Worm (Caenorhabditis elegans) whole organism, midembryonic: ENCODE results near the gene Y43F8B.23.

Experiments used
- T22C8.4 ChIP-seq: fragments of 200-800 bp; sonication (Bioruptor generic); IDR thresholded peaks from 2 replicates; pipeline ENCODE4 v1.3.6; 2022; ENCODE audit warnings: missing genetic modification characterization, missing compliant biosample characterization
- cog-1 ChIP-seq: sonication (generic microtip); optimal IDR thresholded peaks from 2 replicates; lab custom pipeline; 2016; ENCODE audit warnings: missing genetic modification characterization, missing compliant biosample characterization
- flt-1 ChIP-seq: fragments of 200-800 bp; sonication (Bioruptor generic); IDR thresholded peaks from 2 replicates; pipeline ENCODE4 v1.3.6; 2022; ENCODE audit warnings: missing genetic modification characterization, missing compliant biosample characterization
- klf-2 ChIP-seq: fragments of 200-800 bp; sonication (Bioruptor generic); conservative IDR thresholded peaks from 2 replicates; pipeline ENCODE4 v1.3.6; 2022; ENCODE audit warnings: missing genetic modification reagents, missing genetic modification characterization, missing compliant biosample characterization
- med-1 ChIP-seq: sonication (generic microtip); optimal IDR thresholded peaks from 2 replicates; lab custom pipeline; 2017; ENCODE audit warnings: missing genetic modification characterization, mild to moderate bottlenecking, missing compliant biosample characterization, antibody characterized with exemption, missing genetic modification reagents; ENCODE audit not compliant: insufficient read depth
- ref-1 ChIP-seq: fragments of 200-800 bp; sonication (Bioruptor generic); conservative IDR thresholded peaks from 2 replicates; pipeline ENCODE4 v1.3.6; 2022; ENCODE audit warnings: missing genetic modification reagents, missing genetic modification characterization, missing compliant biosample characterization
- tab-1 ChIP-seq: fragments of 200-800 bp; sonication (Bioruptor generic); IDR thresholded peaks from 2 replicates; pipeline ENCODE4 v1.3.6; 2022; ENCODE audit warnings: missing genetic modification characterization, missing compliant biosample characterization
- ztf-23 ChIP-seq: fragments of 200-800 bp; sonication (Bioruptor generic); IDR thresholded peaks from 2 replicates; pipeline ENCODE4 v1.3.6; 2022; ENCODE audit warnings: missing genetic modification reagents, missing genetic modification characterization, missing compliant biosample characterization
- ztf-29 ChIP-seq: fragments of 200-800 bp; sonication (Bioruptor generic); IDR thresholded peaks from 2 replicates; pipeline ENCODE4 v1.3.6; 2022; ENCODE audit warnings: missing genetic modification reagents, missing genetic modification characterization, missing compliant biosample characterization

Gene Y43F8B.23

ce11 chrV:19473842-19474514 lies 6.5 kb upstream of the Y43F8B.23 start, which contains the start of gene Y43F8B.10:
Gene Y43F8B.10, plus strand, starts transcription at chrV:19474464.
- TF ChIP-seq T22C8.4 (GFP tag; lab: Robert Waterston, UW), result no peak
- TF ChIP-seq klf-2 (GFP tag; lab: Robert Waterston, UW), result no peak
- TF ChIP-seq ztf-29 (GFP tag; lab: Robert Waterston, UW), result no peak
- no peak for TF ChIP-seq cog-1 (tag; lab: Kevin White, UChicago)
- no peak for TF ChIP-seq flt-1 (GFP tag; lab: Robert Waterston, UW)
- TF ChIP-seq ref-1 (GFP tag; lab: Robert Waterston, UW), result no peak
- TF ChIP-seq tab-1 (GFP tag; lab: Robert Waterston, UW), result no peak
- no peak for TF ChIP-seq med-1 (GFP tag; lab: Kevin White, UChicago)
- TF ChIP-seq ztf-23 (GFP tag; lab: Robert Waterston, UW), result no peak

ce11 chrV:19470385-19470784 lies 2.9 kb upstream of the Y43F8B.23 start, which contains the start of gene Y43F8B.11:
Gene Y43F8B.11, plus strand, starts transcription at chrV:19470685.
- no peak for TF ChIP-seq klf-2 (GFP tag; lab: Robert Waterston, UW)
- no peak for TF ChIP-seq tab-1 (GFP tag; lab: Robert Waterston, UW)
- TF ChIP-seq ztf-29 (GFP tag; lab: Robert Waterston, UW), result no peak
- no peak for TF ChIP-seq ref-1 (GFP tag; lab: Robert Waterston, UW)

DNA sequence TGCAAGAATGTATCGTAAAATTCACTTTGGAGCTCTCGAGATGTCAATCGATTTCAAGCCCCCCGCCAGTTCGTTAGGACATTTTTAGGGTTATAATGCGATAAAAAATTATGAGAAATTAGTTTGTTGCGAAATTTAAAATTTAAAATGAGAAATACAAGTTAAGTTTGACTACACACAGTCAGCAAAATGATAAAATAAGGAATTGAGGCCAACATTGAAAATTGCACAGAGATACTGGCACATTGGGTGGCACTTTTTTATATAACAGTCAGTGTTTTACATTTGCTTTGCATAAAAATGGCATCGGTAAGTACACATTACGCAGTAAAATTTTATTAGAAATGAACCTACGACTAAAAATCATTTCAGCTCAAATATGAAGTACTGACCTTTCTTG lies 635 bp upstream of the Y43F8B.23 start, which contains the start of gene Y43F8B.12:
Gene Y43F8B.12, plus strand, starts transcription at position 301 of the 400 bp plus-strand sequence.
- TF ChIP-seq ref-1 (GFP tag; lab: Robert Waterston, UW), result no peak
- TF ChIP-seq klf-2 (GFP tag; lab: Robert Waterston, UW), result no peak
- no peak for TF ChIP-seq T22C8.4 (GFP tag; lab: Robert Waterston, UW)
- no peak for TF ChIP-seq med-1 (GFP tag; lab: Kevin White, UChicago)
- TF ChIP-seq ztf-29 (GFP tag; lab: Robert Waterston, UW), result no peak
- TF ChIP-seq cog-1 (tag; lab: Kevin White, UChicago), result no peak
- no peak for TF ChIP-seq flt-1 (GFP tag; lab: Robert Waterston, UW)
- no peak for TF ChIP-seq tab-1 (GFP tag; lab: Robert Waterston, UW)
- TF ChIP-seq ztf-23 (GFP tag; lab: Robert Waterston, UW), result no peak

- no peak for TF ChIP-seq flt-1 (GFP tag; lab: Robert Waterston, UW)
- no peak for TF ChIP-seq cog-1 (tag; lab: Kevin White, UChicago)
- no peak for TF ChIP-seq med-1 (GFP tag; lab: Kevin White, UChicago)
- no peak for TF ChIP-seq ztf-29 (GFP tag; lab: Robert Waterston, UW)
- no peak for TF ChIP-seq klf-2 (GFP tag; lab: Robert Waterston, UW)
- no peak for TF ChIP-seq tab-1 (GFP tag; lab: Robert Waterston, UW)
- no peak for TF ChIP-seq T22C8.4 (GFP tag; lab: Robert Waterston, UW)
Measured at ce11 chrV:19462612-19463011, 4.8 kb downstream of the Y43F8B.23 start, which contains the start of gene Y43F8B.25. Gene Y43F8B.25, plus strand, starts transcription at chrV:19462912.

DNA sequence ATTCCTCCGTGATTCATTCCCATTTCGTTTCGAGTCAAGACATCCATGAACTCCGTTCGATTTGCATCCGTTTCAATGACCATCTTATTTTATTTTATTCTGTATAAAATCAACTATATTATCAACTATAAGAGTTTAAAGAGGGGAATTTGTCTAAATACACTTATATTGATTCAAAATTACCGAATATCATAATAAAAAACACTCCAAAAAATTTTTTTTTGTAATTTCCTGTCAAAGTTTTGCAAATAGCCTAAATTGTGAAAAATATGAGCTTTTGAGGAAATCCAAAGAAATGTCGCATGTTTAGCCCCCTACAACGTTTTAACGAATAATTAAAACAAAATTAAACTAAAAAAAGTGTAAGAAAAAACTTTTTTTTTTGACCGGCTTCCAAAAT lies 5.4 kb downstream of the Y43F8B.23 start, which contains the start of gene Y43F8B.15:
Gene Y43F8B.15, minus strand, starts transcription at position 101 of the 400 bp plus-strand sequence.
- TF ChIP-seq flt-1 (GFP tag; lab: Robert Waterston, UW) (no peak), cog-1 (tag; lab: Kevin White, UChicago) (no peak), med-1 (GFP tag; lab: Kevin White, UChicago) (no peak), ref-1 (GFP tag; lab: Robert Waterston, UW) (no peak), ztf-29 (GFP tag; lab: Robert Waterston, UW) (no peak)

DNA sequence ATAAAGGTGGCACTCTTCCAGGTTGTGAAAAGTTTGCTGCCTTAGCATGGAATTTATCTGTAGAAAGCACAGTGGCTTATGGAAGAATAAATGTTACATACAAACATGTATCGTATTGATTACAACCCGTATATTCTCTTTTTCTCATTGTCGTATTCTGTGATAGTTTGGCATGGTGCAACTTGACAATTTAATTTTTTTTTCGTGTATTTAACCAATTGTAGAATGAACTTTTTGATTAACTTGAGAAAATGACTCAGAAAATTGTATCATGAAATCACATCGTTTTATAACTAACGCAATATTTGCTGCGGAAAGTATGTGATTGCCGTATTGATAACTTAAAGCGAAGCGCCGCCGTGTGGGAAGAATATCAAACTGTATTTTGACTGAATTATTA lies 10.3 kb downstream of the Y43F8B.23 start, which contains the start of gene Y43F8B.24:
Gene Y43F8B.24, plus strand, starts transcription at position 301 of the 400 bp plus-strand sequence.
- TF ChIP-seq flt-1 (GFP tag; lab: Robert Waterston, UW) (no peak), cog-1 (tag; lab: Kevin White, UChicago) (no peak), ztf-23 (GFP tag; lab: Robert Waterston, UW) (no peak), ref-1 (GFP tag; lab: Robert Waterston, UW) (no peak)

DNA sequence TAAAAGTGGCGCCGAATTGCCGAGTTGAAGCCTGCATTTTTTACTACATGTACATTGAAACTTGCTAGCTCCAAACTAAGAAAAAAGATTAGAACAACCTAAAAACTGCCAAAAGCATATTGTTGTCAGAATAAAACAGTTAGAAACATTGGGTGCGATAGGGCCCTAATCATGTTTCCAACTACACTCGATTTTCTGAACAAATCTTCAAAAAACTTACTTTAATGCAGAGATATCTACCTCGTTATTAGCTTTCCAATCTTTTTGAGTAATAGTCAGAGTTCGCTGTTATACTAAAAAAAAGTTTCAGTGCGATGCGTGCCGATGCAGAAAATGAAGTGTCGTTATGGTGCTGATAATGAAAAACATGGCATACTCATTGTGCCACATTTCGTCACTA lies 11.8 kb downstream of the Y43F8B.23 start, which contains the start of the genes Y43F8B.13 and Y43F8B.14:
Gene Y43F8B.13, plus strand, starts transcription at position 301 of the 400 bp plus-strand sequence.
Gene Y43F8B.14, minus strand, starts transcription at position 322 of the 400 bp plus-strand sequence.
- TF ChIP-seq ref-1 (GFP tag; lab: Robert Waterston, UW) (no peak), tab-1 (GFP tag; lab: Robert Waterston, UW) (no peak), klf-2 (GFP tag; lab: Robert Waterston, UW) (no peak), ztf-23 (GFP tag; lab: Robert Waterston, UW) (no peak), med-1 (GFP tag; lab: Kevin White, UChicago) (no peak), cog-1 (tag; lab: Kevin White, UChicago) (no peak), T22C8.4 (GFP tag; lab: Robert Waterston, UW) (no peak), ztf-29 (GFP tag; lab: Robert Waterston, UW) (no peak), flt-1 (GFP tag; lab: Robert Waterston, UW) (no peak)

- TF ChIP-seq ref-1 (GFP tag; lab: Robert Waterston, UW) (no peak), cog-1 (tag; lab: Kevin White, UChicago) (no peak), T22C8.4 (GFP tag; lab: Robert Waterston, UW) (no peak), tab-1 (GFP tag; lab: Robert Waterston, UW) (no peak), klf-2 (GFP tag; lab: Robert Waterston, UW) (no peak), flt-1 (GFP tag; lab: Robert Waterston, UW) (no peak), ztf-23 (GFP tag; lab: Robert Waterston, UW) (no peak)
Measured at ce11 chrV:19449544-19449943, 17.9 kb downstream of the Y43F8B.23 start, which contains the start of gene M04C3.5. Gene M04C3.5, plus strand, starts transcription at chrV:19449733.

DNA sequence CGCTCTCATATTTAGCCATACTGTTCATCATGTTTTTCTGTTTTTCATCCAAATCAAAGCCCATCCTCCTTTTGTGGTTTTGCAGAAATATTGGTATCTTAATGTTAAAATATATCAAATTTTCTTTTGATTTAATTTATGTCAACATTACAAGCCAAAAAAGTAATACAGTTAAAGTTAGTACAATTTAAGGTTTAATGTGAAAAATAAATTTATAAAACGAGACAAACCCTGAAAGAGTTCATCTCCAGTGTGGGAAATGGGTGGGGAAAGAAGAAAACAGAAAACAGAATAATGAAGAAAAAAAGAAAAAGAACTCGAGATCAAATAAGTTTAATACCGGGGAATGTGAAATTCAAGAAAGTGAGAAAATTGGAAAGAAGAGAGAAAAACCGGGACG lies 18.6 kb downstream of the Y43F8B.23 start, which contains the start of gene M04C3.2:
Gene M04C3.2, minus strand, starts transcription at position 101 of the 400 bp plus-strand sequence.
- TF ChIP-seq ref-1 (GFP tag; lab: Robert Waterston, UW) (no peak), cog-1 (tag; lab: Kevin White, UChicago) (no peak), T22C8.4 (GFP tag; lab: Robert Waterston, UW) (no peak), tab-1 (GFP tag; lab: Robert Waterston, UW) (no peak), med-1 (GFP tag; lab: Kevin White, UChicago) (no peak), ztf-23 (GFP tag; lab: Robert Waterston, UW) (no peak), ztf-29 (GFP tag; lab: Robert Waterston, UW) (no peak), klf-2 (GFP tag; lab: Robert Waterston, UW) (no peak), flt-1 (GFP tag; lab: Robert Waterston, UW) (no peak)
